Worm (Caenorhabditis elegans): ENCODE data around the gene C47E8.4.

The C47E8.4 gene

ce11 chrV:14728754-14729153, 43.5 kb upstream of the C47E8.4 start, which contains the start of gene Y50E8A.2:
Gene Y50E8A.2 (minus strand): TSS chrV:14728854.
- TF ChIP-seq snpc-4 (tag; optimal IDR thresholded peaks at IDR 0.05) (no peak), unc-39 (tag; optimal IDR thresholded peaks at IDR 0.05) (no peak), nhr-2 (tag; optimal IDR thresholded peaks at IDR 0.05) (no peak), ceh-83 (GFP tag; optimal IDR thresholded peaks at IDR 0.05) (no peak), lin-13 (tag; optimal IDR thresholded peaks at IDR 0.05) (no peak), bed-3 (GFP tag; optimal IDR thresholded peaks at IDR 0.05) (no peak), M03D4.4 (tag; optimal IDR thresholded peaks at IDR 0.05) (no peak), ztf-11 (tag; optimal IDR thresholded peaks at IDR 0.05) (no peak), mep-1 (tag; optimal IDR thresholded peaks at IDR 0.05) (no peak), sem-2 (GFP tag; optimal IDR thresholded peaks at IDR 0.05) (no peak), lsy-2 (tag; optimal IDR thresholded peaks at IDR 0.05) (no peak), nhr-76 (tag; optimal IDR thresholded peaks at IDR 0.05) (no peak), pha-4 (tag; optimal IDR thresholded peaks at IDR 0.05) (no peak), ceh-43 (GFP tag; optimal IDR thresholded peaks at IDR 0.05) (no peak), ces-1 (GFP tag; optimal IDR thresholded peaks at IDR 0.05) (no peak), ceh-39 (tag; optimal IDR thresholded peaks at IDR 0.05) (no peak)

- TF ChIP-seq snpc-4 (tag; optimal IDR thresholded peaks at IDR 0.05) (no peak), cnd-1 (tag; optimal IDR thresholded peaks at IDR 0.05) (no peak), lin-32 (GFP tag; optimal IDR thresholded peaks at IDR 0.05) (no peak), ham-2 (GFP tag; optimal IDR thresholded peaks at IDR 0.05) (no peak), nhr-237 (tag; optimal IDR thresholded peaks at IDR 0.05) (no peak), lsy-2 (tag; optimal IDR thresholded peaks at IDR 0.05) (no peak), unc-62 (GFP tag; optimal IDR thresholded peaks at IDR 0.05) (no peak), lin-13 (tag; optimal IDR thresholded peaks at IDR 0.05) (no peak), bed-3 (GFP tag; optimal IDR thresholded peaks at IDR 0.05) (no peak), ceh-43 (GFP tag; optimal IDR thresholded peaks at IDR 0.05) (no peak), zip-8 (tag; optimal IDR thresholded peaks at IDR 0.05) (no peak), ces-1 (GFP tag; optimal IDR thresholded peaks at IDR 0.05) (no peak)
These were observed 41.3 kb upstream of the C47E8.4 start, which contains the start of gene Y50E8A.1 for ce11 chrV:14726596-14726995. Gene Y50E8A.1 (plus strand): TSS chrV:14726896.

- no peak for TF ChIP-seq ceh-43 (GFP tag; optimal IDR thresholded peaks at IDR 0.05)
These were observed 40.1 kb upstream of the C47E8.4 start for ce11 chrV:14725409-14725808.

- no peak for TF ChIP-seq snpc-4 (tag; optimal IDR thresholded peaks at IDR 0.05)
These were observed 37.7 kb upstream of the C47E8.4 start, which contains the start of gene R08A2.7 for ce11 chrV:14723020-14723419. Gene R08A2.7 (plus strand): TSS chrV:14723320.

- no peak for TF ChIP-seq bed-3 (GFP tag; optimal IDR thresholded peaks at IDR 0.05)
- TF ChIP-seq mep-1 (tag; optimal IDR thresholded peaks at IDR 0.05), result no peak
- TF ChIP-seq unc-39 (tag; optimal IDR thresholded peaks at IDR 0.05), result no peak
- no peak for TF ChIP-seq ham-2 (GFP tag; optimal IDR thresholded peaks at IDR 0.05)
- no peak for TF ChIP-seq sem-2 (GFP tag; optimal IDR thresholded peaks at IDR 0.05)
- TF ChIP-seq elt-1 (tag; optimal IDR thresholded peaks at IDR 0.05; ENCODE audit: borderline replicate concordance, insufficient read depth), result no peak
These were observed 34.2 kb upstream of the C47E8.4 start, which contains the start of gene R08A2.1 for ce11 chrV:14719491-14719890. Gene R08A2.1 (minus strand): TSS chrV:14719591.

ce11 chrV:14716114-14716513, 30.8 kb upstream of the C47E8.4 start, which contains the start of gene fbxa-147:
Gene fbxa-147 (plus strand): TSS chrV:14716499.
- no peak for TF ChIP-seq elt-3 (tag; optimal IDR thresholded peaks at IDR 0.05)
- no peak for TF ChIP-seq ceh-39 (tag; optimal IDR thresholded peaks at IDR 0.05)
- TF ChIP-seq nhr-28 (tag; optimal IDR thresholded peaks at IDR 0.05), result no peak
- TF ChIP-seq sem-2 (GFP tag; optimal IDR thresholded peaks at IDR 0.05), result no peak
- no peak for TF ChIP-seq lsy-2 (tag; optimal IDR thresholded peaks at IDR 0.05)
- TF ChIP-seq ztf-11 (tag; optimal IDR thresholded peaks at IDR 0.05), result no peak
- no peak for TF ChIP-seq nhr-237 (tag; optimal IDR thresholded peaks at IDR 0.05)
- TF ChIP-seq nhr-76 (tag; optimal IDR thresholded peaks at IDR 0.05), result no peak
- TF ChIP-seq bed-3 (GFP tag; optimal IDR thresholded peaks at IDR 0.05), result no peak
- TF ChIP-seq unc-62 (GFP tag; optimal IDR thresholded peaks at IDR 0.05), result no peak
- TF ChIP-seq lin-32 (GFP tag; optimal IDR thresholded peaks at IDR 0.05), result no peak
- TF ChIP-seq M03D4.4 (tag; optimal IDR thresholded peaks at IDR 0.05), result no peak

- no peak for TF ChIP-seq ztf-11 (tag; optimal IDR thresholded peaks at IDR 0.05)
- no peak for TF ChIP-seq mep-1 (tag; optimal IDR thresholded peaks at IDR 0.05)
- no peak for TF ChIP-seq cnd-1 (tag; optimal IDR thresholded peaks at IDR 0.05)
- no peak for TF ChIP-seq elt-1 (tag; optimal IDR thresholded peaks at IDR 0.05; ENCODE audit: borderline replicate concordance, insufficient read depth)
These were observed 30.3 kb upstream of the C47E8.4 start, which contains the start of gene R08A2.2 for ce11 chrV:14715608-14716007. Gene R08A2.2 (minus strand): TSS chrV:14715708.

Data from whole organism, mixed stage, embryonic.